Fruit fly (Drosophila melanogaster) ovary, adult (tissue): ENCODE data around the gene AlkB.

Experiments used
- CG17801 ChIP-seq: fragments of 200-800 bp; optimal IDR thresholded peaks from 2 replicates; lab custom pipeline; 2019; ENCODE audit warnings: missing biosample characterization, mild to moderate bottlenecking, missing genetic modification characterization, moderate library complexity; ENCODE audit not compliant: partially characterized antibody

AlkB gene

DNA sequence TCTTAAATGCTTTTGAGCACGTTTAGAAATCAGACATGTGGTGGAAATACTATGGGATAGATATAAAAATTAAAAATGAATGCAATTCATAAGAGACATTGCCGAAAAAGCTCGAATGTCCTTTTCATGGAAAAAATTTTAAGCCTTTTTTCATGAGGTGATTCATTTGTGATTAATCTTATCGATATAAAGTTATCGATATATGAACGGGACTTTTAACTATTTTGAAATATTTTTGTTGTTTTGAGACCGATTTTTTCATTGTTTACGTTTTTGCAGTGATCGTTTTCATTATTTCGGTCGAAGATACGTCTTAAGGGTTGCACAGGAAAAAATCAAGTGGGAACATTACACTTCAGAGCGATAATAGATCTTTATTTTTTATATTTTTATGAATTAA, at the start of gene AlkB:
AlkB (minus strand) TSS at position 101 of the 400 bp plus-strand sequence.
- no peak for TF ChIP-seq CG17801 (GFP tag; lab: Kevin White, UChicago)

DNA sequence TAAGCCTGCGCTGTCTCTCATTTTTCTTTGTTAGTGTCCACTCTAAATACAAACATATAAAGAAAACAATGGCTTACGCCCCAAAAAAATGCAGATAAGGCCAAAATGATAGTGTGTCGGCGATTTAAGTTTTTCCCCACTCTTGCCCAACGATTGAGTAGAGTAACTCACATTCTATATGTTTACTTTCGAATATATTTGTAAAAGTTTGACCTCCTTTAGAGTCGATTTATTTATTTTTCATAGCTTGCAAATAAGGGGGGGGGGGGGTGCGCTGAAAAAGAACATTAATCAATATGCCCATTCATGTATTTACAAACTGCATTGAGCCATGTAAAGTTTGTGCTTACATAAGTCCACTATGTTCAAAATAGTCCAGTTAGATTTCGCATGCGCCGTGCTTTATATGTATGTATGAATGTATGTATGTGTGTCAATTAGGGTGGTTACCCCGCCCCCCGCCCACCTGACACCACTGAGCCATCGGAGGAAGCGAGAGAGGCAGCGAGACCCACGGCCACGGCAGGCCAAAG, 34.5 kb upstream of the AlkB start:
- no peak for TF ChIP-seq CG17801 (GFP tag; lab: Kevin White, UChicago)

DNA sequence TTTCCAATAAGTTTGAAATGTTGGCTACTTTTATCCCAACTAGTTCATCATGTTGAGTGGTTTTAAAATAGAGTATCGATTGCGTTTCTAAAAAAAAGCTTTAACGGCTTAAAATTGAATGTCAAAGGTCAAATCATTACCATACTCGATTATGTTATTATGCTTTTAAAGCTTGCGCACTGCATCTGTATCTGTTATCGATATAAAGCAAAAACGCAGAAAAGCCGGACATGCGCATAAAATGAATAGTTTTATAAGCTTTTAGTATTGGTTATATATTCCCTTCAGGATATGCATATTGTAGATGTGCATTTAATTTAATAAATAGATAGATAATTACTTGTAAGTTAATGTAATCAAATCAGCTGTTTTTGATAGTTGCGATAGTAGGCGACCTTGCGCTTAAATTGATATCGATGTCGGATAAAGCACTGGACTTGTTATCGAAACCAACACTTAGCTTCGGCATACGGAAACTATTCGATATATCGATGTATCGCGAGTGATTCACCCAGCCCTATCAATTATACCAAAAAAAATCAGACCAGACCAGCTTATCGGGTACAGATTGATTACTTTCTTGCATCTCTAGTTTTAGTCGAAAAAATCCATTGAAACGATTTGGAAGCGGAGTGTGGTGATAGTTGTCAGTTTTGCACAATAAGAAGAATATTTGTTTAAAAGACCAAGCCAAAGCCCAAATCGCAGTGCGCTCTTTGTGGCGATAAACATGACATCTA, 32.5 kb upstream of the AlkB start, which contains the start of gene shi:
shi (plus strand) TSS at position 511 of the 740 bp plus-strand sequence.
- peak; percentile 32 for TF ChIP-seq CG17801 (GFP tag; lab: Kevin White, UChicago)

DNA sequence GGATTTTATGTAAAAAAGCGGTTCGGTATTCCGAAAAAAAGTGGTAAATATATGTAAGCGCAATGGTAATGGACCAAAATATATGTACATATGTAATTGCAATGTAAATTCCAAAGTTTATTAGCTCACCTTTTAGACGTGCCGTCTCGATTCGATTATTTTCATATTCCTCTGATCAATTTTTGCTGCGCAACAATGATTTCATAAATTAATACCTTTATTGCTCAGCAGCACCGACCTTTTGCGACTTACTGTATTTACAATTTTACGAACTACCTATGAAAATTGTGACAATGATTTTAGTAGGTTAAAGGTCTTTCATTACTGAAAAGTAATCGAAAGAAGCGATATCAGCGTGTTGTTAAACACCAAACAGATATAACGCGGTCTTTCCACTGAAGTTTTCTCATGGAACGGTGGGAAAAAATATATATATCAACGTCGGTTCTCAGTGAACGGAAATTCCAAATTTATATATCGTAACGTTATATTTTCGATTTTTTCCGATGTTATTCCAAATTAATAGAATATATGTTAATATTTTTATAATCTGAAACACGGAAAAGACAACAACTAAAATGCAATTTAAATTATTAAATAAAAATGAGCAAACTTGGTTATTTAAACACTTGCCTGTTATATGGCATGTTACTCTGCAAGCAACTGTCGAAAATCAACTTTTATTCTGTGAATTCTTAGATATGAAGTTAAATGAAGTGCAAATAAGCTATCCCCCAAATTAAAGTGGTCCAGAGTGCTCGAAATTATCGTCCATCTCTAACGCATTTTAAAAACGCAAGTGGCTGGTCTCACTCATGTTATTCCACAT, 30.7 kb upstream of the AlkB start, which contains the start of the genes MSBP and CG15916:
MSBP (minus strand) TSS at position 330 of the 829 bp plus-strand sequence.
CG15916 (plus strand) TSS at position 810 of the 829 bp plus-strand sequence.
- TF ChIP-seq CG17801 (GFP tag; lab: Kevin White, UChicago) = peak; percentile 8

DNA sequence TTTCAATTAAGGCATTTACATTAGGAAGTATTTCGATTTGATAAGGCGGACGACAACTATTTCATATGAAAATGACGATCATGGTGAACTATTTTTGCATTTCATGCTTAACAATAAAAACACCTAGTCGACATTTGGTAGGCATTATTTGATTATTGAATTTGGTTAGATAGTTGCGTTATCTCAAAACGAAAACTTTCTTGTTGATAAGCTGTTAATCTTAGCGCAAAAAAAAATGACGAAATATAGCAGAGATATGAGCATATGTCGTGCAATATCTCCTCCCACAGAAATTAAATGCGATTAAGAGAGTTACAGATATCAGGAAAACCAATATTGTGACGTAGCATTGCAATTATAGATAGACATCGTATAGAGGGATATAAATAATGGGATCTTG, 29.5 kb upstream of the AlkB start:
- no peak for TF ChIP-seq CG17801 (GFP tag; lab: Kevin White, UChicago)

DNA sequence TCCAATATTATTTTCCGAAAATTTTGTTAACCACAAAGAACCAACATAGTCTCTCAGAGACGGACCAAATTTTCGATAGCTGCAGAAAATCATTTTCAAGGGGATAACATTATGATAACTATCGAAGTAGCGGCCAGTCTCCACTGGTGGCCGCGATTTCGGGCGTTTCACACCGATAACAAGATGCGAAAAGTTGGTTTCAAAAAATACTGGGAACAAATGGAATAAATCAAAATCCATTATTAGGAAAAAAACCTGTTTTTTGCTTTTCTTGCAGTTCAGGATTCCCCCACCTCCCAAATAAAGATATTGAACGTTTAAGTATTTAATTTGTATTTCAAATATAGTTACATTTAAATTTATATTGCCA, 27.9 kb upstream of the AlkB start, which contains the start of gene tay:
tay (minus strand) TSS at position 65 of the 370 bp plus-strand sequence.
- TF ChIP-seq CG17801 (GFP tag; lab: Kevin White, UChicago) = no peak

DNA sequence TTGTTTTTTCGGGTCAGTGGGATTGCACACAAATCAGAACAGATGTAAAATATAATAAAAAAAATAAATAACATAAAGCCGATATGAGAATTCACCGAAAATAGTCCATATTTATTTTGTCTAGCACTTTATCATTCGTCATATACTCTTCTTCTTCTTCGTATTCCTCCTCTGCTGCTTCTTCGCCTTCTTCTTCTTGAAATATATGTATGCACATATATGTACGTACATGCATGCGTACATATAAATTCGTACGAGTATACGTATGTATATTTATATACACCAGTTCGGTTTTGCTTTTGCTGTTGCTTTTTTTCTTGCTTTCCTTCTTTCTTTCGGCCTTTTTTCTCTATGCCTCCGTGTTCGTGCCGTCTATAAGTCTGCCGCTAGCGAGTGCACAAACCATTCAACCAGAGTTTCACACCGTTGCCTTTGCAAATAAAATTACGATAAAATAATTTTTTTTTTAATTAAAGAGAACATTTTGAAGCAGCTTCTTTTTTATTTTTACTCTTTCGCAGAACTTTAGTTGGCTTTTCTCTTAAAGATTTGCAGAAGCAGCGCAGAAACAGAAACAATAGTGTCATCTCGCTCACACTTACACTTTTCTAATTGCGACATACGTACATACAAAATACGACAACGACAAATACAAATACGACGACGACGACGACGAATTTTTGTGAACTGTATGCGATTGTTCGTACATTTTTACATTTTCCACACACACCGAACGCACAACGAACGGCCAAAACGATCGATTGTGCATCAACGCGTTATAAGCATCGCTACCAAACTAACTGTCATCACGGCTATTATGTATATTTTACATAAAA, 27.3 kb upstream of the AlkB start:
- peak; percentile 98 for TF ChIP-seq CG17801 (GFP tag; lab: Kevin White, UChicago)

DNA sequence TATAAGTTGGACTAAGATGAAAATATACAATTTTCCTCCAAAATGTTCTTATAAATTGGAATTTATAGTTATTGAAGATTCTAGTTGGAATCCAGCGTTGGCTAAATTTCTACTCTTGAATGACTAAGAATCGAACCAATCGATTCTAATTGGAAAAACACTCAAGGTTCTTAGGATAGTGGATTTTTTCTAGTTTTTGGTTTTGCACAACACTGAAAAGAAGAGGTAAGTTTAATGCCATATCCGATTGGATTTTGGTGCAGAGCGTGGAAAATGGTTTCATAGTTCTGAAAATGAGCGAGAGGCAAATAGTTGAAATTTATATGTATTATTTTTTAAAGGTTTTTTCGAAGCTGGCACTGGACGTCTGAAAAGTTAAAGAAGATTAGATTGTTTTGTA, 16.3 kb upstream of the AlkB start:
- no peak for TF ChIP-seq CG17801 (GFP tag; lab: Kevin White, UChicago)

DNA sequence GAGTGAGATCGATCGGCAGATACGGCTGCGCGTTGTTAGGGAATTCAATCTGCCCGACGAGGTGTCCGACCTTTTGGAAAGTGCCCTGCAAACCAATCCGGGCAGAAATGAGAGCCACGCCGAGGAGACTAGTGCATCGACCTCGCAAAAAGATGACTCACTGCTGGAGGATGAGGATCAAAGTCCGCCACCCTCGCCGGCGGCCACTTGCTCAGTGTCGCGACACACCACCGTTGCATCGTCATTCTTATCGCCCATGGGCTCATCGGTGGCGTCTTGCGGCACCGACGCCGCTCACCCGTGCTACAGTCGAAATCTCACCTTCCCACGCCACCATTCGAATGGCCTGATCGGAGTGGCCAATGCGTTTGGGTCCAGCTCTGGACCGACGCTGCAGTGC, 15.2 kb upstream of the AlkB start:
- no peak for TF ChIP-seq CG17801 (GFP tag; lab: Kevin White, UChicago)

DNA sequence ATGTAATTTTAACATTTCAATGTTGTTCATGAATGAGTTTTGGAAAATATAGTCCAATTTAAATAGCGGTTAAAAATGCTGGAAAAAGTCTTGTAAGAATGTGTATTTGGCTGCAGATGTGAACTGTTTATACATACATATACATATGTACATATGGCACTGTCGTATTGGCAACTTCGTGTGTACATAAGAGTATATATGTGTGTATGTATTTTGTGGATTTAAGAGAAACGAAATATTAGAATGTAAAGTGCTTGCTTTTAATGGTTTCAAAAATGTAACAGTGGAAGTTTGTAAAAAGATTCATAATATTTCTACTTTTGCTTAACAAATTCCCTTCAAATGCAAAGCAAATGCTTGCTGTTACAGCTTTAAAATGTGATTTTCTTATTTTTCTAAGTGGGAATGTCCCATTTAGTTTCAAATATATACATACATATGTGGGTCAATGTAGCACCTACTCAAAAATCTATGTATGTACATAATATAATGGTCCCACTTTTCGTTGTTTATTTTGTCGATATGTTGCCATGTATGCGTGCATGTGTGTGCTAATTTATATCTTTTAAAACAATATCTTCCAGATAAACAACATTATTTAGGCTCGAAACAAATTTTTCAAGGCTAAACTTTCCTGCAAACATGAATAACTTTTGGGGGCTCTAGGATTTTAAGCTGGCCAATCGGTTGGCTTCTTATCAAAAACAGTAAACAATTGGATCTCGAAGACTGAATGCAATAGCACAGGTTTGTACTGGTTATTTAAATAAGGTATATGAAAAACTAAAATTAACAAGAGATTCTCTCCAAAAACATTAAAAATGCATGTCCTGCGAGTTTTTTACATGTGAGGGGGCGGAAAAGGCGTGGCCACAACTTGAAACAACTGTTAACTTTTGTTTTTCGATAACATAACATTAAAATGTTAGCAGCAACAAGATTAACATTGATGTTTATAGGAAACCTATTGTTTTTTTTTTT, 11.8 kb upstream of the AlkB start:
- TF ChIP-seq CG17801 (GFP tag; lab: Kevin White, UChicago) = no peak

DNA sequence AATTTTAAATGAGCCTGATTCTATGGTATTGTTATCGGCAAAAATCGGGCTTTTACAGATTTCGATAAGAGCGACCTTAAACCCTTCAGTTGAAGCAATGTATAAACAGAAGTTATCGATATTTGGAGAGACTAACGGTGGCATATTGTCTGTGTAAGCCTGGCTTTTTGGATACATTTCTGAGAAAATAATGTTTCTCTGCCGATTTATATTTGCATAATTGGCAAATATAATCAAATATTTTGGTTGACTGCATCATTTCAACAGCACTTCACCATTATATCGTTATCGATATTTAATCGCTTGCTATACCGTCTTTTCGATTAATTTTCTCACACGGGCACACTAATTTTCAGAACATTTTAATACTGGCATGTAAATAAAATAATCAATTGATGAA, 10.6 kb upstream of the AlkB start, which contains the start of gene CG16952:
CG16952 (plus strand) TSS at position 341 of the 400 bp plus-strand sequence.
- no peak for TF ChIP-seq CG17801 (GFP tag; lab: Kevin White, UChicago)

DNA sequence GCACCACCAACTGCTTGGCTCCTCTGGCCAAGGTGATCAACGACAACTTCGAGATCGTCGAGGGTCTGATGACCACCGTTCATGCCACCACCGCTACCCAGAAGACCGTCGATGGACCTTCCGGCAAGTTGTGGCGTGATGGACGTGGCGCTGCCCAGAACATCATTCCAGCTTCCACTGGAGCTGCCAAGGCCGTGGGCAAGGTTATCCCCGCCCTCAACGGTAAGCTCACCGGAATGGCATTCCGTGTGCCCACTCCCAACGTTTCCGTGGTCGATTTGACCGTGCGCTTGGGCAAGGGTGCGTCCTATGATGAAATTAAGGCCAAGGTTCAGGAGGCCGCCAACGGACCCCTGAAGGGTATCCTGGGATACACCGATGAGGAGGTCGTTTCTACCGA, 9.5 kb upstream of the AlkB start:
- TF ChIP-seq CG17801 (GFP tag; lab: Kevin White, UChicago) = no peak

DNA sequence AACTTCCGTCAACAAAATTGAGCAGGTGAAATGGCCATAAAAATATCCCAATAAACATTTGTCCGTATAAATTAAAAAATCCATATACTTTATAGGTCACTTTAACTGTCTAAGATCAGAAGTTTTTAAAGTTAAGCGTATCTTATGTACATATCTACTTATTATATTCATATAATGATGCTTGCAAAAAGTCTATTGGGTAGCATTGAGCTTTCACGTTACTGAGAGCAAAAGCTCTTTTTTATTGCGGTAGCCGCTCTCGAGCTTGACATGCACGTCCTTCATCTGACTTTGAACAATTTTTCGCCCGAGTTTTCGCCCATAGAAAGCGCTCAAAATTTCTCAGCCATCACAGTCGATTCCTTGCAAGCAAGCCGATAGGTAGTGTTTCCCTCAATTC, 8.6 kb upstream of the AlkB start, which contains the start of gene Gapdh2:
Gapdh2 (plus strand) TSS at position 283 of the 400 bp plus-strand sequence.
- TF ChIP-seq CG17801 (GFP tag; lab: Kevin White, UChicago) = peak; percentile 100
